Worm (Caenorhabditis elegans) whole organism, young adult: Measurements from ENCODE around the gene abhd-5.1.

Source experiments
- F49E8.2 ChIP-seq: sonication (generic microtip); optimal IDR thresholded peaks from 3 replicates; lab custom pipeline; 2017; ENCODE audit warnings: missing genetic modification characterization, mild to moderate bottlenecking, missing compliant biosample characterization, antibody characterized with exemption, moderate library complexity; ENCODE audit not compliant: insufficient read depth
- ama-1 ChIP-seq, 3 experiments: fragments of 150-350 bp in 1 of 3; sonication (generic microtip) in 2 of 3; optimal IDR thresholded peaks; 2 replicates each; lab custom pipeline; 2014 to 2018; ENCODE audit warnings: missing biosample characterization in 2 of 3, missing genetic modification characterization in 2 of 3, missing genetic modification reagents in 2 of 3
- aptf-2 ChIP-seq: fragments of 200-800 bp; sonication (Bioruptor generic); conservative IDR thresholded peaks from 2 replicates; pipeline ENCODE4 v1.3.6; 2022; ENCODE audit warnings: missing genetic modification reagents, missing genetic modification characterization, missing compliant biosample characterization
- cebp-1 ChIP-seq, 2 experiments: fragments of 200-800 bp in 1 of 2; sonication (Bioruptor generic) in 1 of 2; sonication (generic microtip) in 1 of 2; IDR thresholded peaks in 1 of 2; optimal IDR thresholded peaks in 1 of 2; 2 replicates each; pipeline versions ENCODE4 v1.3.6 to Lab custom; 2017 to 2022; ENCODE audit warnings: missing compliant biosample characterization in 2 of 2, missing genetic modification characterization in 2 of 2, mild to moderate bottlenecking in 1 of 2, missing genetic modification reagents in 1 of 2, moderate library complexity in 1 of 2
- cebp-2 ChIP-seq: fragments of 200-800 bp; sonication (Bioruptor generic); IDR thresholded peaks from 2 replicates; pipeline ENCODE4 v1.3.6; 2022; ENCODE audit warnings: missing genetic modification characterization, missing compliant biosample characterization
- lin-26 ChIP-seq: fragments of 200-800 bp; sonication (Bioruptor generic); IDR thresholded peaks from 2 replicates; pipeline ENCODE4 v1.3.6; 2022; ENCODE audit warnings: missing genetic modification reagents, missing genetic modification characterization, missing compliant biosample characterization
- lsl-1 ChIP-seq: fragments of 200-800 bp; sonication (Bioruptor generic); optimal IDR thresholded peaks from 2 replicates; lab custom pipeline; 2018; ENCODE audit warnings: mild to moderate bottlenecking, missing genetic modification characterization, moderate library complexity, missing compliant biosample characterization
- nhr-179 ChIP-seq: sonication (generic microtip); optimal IDR thresholded peaks from 2 replicates; lab custom pipeline; 2016; ENCODE audit warnings: mild to moderate bottlenecking, missing genetic modification characterization, missing compliant biosample characterization

DNA sequence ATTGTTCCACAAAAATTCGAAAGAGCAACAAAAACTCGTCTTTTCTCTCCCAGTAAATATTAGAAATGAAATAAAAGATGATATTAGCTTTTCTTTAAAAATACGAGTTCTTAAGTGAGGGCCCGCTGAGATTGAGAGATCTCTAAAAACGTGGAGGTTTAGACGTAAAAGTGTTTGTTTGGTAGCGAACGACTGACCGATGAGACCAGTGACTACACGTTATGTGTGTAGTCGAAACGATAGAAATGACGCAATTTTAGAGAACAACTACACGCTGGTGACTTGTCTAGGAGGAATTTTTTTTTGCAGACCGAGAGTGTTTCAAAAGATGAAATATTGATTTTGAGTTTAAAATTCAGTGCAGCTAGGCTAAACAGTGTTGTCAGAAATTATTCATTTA, 15.3 kb downstream of the abhd-5.1 start, which contains the start of gene C37H5.13:
- no peak for TF ChIP-seq lin-26 (GFP tag; lab: Robert Waterston, UW)
- no peak for TF ChIP-seq ama-1 (optimal IDR thresholded peaks at IDR 0.05; lab: Kevin White, UChicago)
- no peak for TF ChIP-seq ama-1 (GFP tag; optimal IDR thresholded peaks at IDR 0.05; lab: Kevin White, UChicago)
- no peak for TF ChIP-seq cebp-1 (GFP tag; IDR thresholded peaks at IDR 0.05; lab: Robert Waterston, UW)
- no peak for TF ChIP-seq cebp-1 (tag; optimal IDR thresholded peaks at IDR 0.05; lab: Kevin White, UChicago)
- TF ChIP-seq lsl-1 (GFP tag; lab: Kevin White, UChicago) = no peak
- no peak for TF ChIP-seq cebp-2 (GFP tag; lab: Robert Waterston, UW)
- no peak for TF ChIP-seq F49E8.2 (tag; lab: Kevin White, UChicago)
- no peak for TF ChIP-seq nhr-179 (tag; lab: Kevin White, UChicago)
- no peak for TF ChIP-seq aptf-2
